Worm (Caenorhabditis elegans) whole organism, young adult: ENCODE data around the gene R02F11.1.

Experiments
- B0035.1 ChIP-seq: sonication (generic microtip); optimal IDR thresholded peaks from 2 replicates; lab custom pipeline; 2016; ENCODE audit warnings: missing genetic modification characterization, mild to moderate bottlenecking, missing compliant biosample characterization, missing genotype, missing genetic modification reagents
- B0261.1 ChIP-seq: sonication (generic microtip); optimal IDR thresholded peaks from 2 replicates; lab custom pipeline; 2016; ENCODE audit warnings: mild to moderate bottlenecking, missing genetic modification characterization, moderate library complexity, missing compliant biosample characterization
- F22D6.2 ChIP-seq: sonication (generic microtip); optimal IDR thresholded peaks from 2 replicates; lab custom pipeline; 2016; ENCODE audit warnings: mild to moderate bottlenecking, missing genetic modification characterization, missing compliant biosample characterization
- F37B4.10 ChIP-seq: fragments of 200-800 bp; sonication (Bioruptor generic); IDR thresholded peaks from 2 replicates; pipeline ENCODE4 v1.3.6; 2022; ENCODE audit warnings: missing genetic modification characterization, missing compliant biosample characterization
- F39B2.1 ChIP-seq: fragments of 200-800 bp; sonication (Bioruptor generic); IDR thresholded peaks from 2 replicates; pipeline ENCODE4 v1.3.6; 2022; ENCODE audit warnings: missing genetic modification reagents, missing genetic modification characterization, missing compliant biosample characterization
- F49E8.2 ChIP-seq: sonication (generic microtip); optimal IDR thresholded peaks from 3 replicates; lab custom pipeline; 2017; ENCODE audit warnings: missing genetic modification characterization, mild to moderate bottlenecking, missing compliant biosample characterization, antibody characterized with exemption, moderate library complexity; ENCODE audit not compliant: insufficient read depth
- K11D2.4 ChIP-seq: fragments of 200-800 bp; sonication (Bioruptor generic); IDR thresholded peaks from 2 replicates; pipeline ENCODE4 v1.3.6; 2022; ENCODE audit warnings: missing genetic modification reagents, missing genetic modification characterization, missing compliant biosample characterization
- K12H6.12 ChIP-seq: fragments of 200-800 bp; sonication (Bioruptor generic); optimal IDR thresholded peaks from 2 replicates; lab custom pipeline; 2018; ENCODE audit warnings: mild to moderate bottlenecking, missing genetic modification characterization, missing compliant biosample characterization
- T07F8.4 ChIP-seq: sonication (generic microtip); optimal IDR thresholded peaks from 2 replicates; lab custom pipeline; 2016; ENCODE audit warnings: mild to moderate bottlenecking, missing genetic modification characterization, moderate library complexity, missing compliant biosample characterization
- Y67H2A.10 ChIP-seq: fragments of 200-800 bp; sonication (Bioruptor generic); conservative IDR thresholded peaks from 2 replicates; pipeline ENCODE4 v1.3.6; 2022; ENCODE audit warnings: missing genetic modification reagents, missing genetic modification characterization, missing compliant biosample characterization
- ZK185.1 ChIP-seq: sonication (generic microtip); optimal IDR thresholded peaks from 2 replicates; lab custom pipeline; 2016; ENCODE audit warnings: mild to moderate bottlenecking, missing genetic modification characterization, missing compliant biosample characterization; ENCODE audit not compliant: poor library complexity, severe bottlenecking
- aptf-2 ChIP-seq: fragments of 200-800 bp; sonication (Bioruptor generic); conservative IDR thresholded peaks from 2 replicates; pipeline ENCODE4 v1.3.6; 2022; ENCODE audit warnings: missing genetic modification reagents, missing genetic modification characterization, missing compliant biosample characterization
- atf-7 ChIP-seq: sonication (generic microtip); optimal IDR thresholded peaks from 2 replicates; lab custom pipeline; 2017; ENCODE audit warnings: mild to moderate bottlenecking, missing genetic modification characterization, missing compliant biosample characterization
- attf-5 ChIP-seq: fragments of 200-800 bp; sonication (Bioruptor generic); optimal IDR thresholded peaks from 2 replicates; lab custom pipeline; 2018; ENCODE audit warnings: mild to moderate bottlenecking, missing genetic modification characterization, missing compliant biosample characterization
- bed-2 ChIP-seq: fragments of 200-800 bp; sonication (Bioruptor generic); IDR thresholded peaks from 2 replicates; pipeline ENCODE4 v1.3.6; 2022; ENCODE audit warnings: missing genetic modification reagents, missing genetic modification characterization, missing compliant biosample characterization
- cebp-1 ChIP-seq, 2 experiments: fragments of 200-800 bp in 1 of 2; sonication (Bioruptor generic) in 1 of 2; sonication (generic microtip) in 1 of 2; IDR thresholded peaks in 1 of 2; optimal IDR thresholded peaks in 1 of 2; 2 replicates each; pipeline versions ENCODE4 v1.3.6 to Lab custom; 2017 to 2022; ENCODE audit warnings: missing compliant biosample characterization in 2 of 2, missing genetic modification characterization in 2 of 2, mild to moderate bottlenecking in 1 of 2, missing genetic modification reagents in 1 of 2, moderate library complexity in 1 of 2
- ceh-27 ChIP-seq: fragments of 200-800 bp; sonication (Bioruptor generic); optimal IDR thresholded peaks from 2 replicates; lab custom pipeline; 2018; ENCODE audit warnings: mild to moderate bottlenecking, missing genetic modification characterization, moderate library complexity, missing compliant biosample characterization
- ceh-40 ChIP-seq: fragments of 200-800 bp; sonication (Bioruptor generic); IDR thresholded peaks from 2 replicates; pipeline ENCODE4 v1.3.6; 2022; ENCODE audit warnings: missing genetic modification characterization, missing compliant biosample characterization
- chd-7 ChIP-seq: sonication (generic microtip); optimal IDR thresholded peaks from 2 replicates; lab custom pipeline; 2016; ENCODE audit warnings: mild to moderate bottlenecking, missing genetic modification characterization, moderate library complexity, missing compliant biosample characterization
- die-1 ChIP-seq: sonication (generic microtip); optimal IDR thresholded peaks from 2 replicates; lab custom pipeline; 2016; ENCODE audit warnings: missing genotype, mild to moderate bottlenecking, missing genetic modification characterization, missing compliant biosample characterization
- dpff-1 ChIP-seq: sonication (generic microtip); optimal IDR thresholded peaks from 2 replicates; lab custom pipeline; 2017; ENCODE audit warnings: mild to moderate bottlenecking, missing genetic modification characterization, missing compliant biosample characterization
- egl-18 ChIP-seq: fragments of 200-800 bp; sonication (Bioruptor generic); IDR thresholded peaks from 2 replicates; pipeline ENCODE4 v1.3.6; 2022; ENCODE audit warnings: missing genetic modification reagents, missing genetic modification characterization, missing compliant biosample characterization
- egl-44 ChIP-seq: fragments of 200-800 bp; sonication (Bioruptor generic); IDR thresholded peaks from 2 replicates; pipeline ENCODE4 v1.3.6; 2022; ENCODE audit warnings: missing genetic modification reagents, missing genetic modification characterization, missing compliant biosample characterization
- ets-4 ChIP-seq: fragments of 200-800 bp; sonication (Bioruptor generic); optimal IDR thresholded peaks from 2 replicates; lab custom pipeline; 2018; ENCODE audit warnings: mild to moderate bottlenecking, missing genetic modification characterization, missing compliant biosample characterization
- fkh-3 ChIP-seq: sonication (generic microtip); optimal IDR thresholded peaks from 2 replicates; lab custom pipeline; 2016; ENCODE audit warnings: mild to moderate bottlenecking, missing genetic modification characterization, missing compliant biosample characterization
- gei-17 ChIP-seq: fragments of 200-800 bp; sonication (Bioruptor generic); optimal IDR thresholded peaks from 2 replicates; lab custom pipeline; 2018; ENCODE audit warnings: mild to moderate bottlenecking, missing genetic modification characterization, missing compliant biosample characterization
- let-607 ChIP-seq, 2 experiments: fragments of 200-800 bp in 1 of 2; sonication (Bioruptor generic) in 1 of 2; sonication (generic microtip) in 1 of 2; optimal IDR thresholded peaks; 2 replicates each; lab custom pipeline; 2016 to 2018; ENCODE audit warnings: mild to moderate bottlenecking in 2 of 2, missing compliant biosample characterization in 2 of 2, missing genetic modification characterization in 2 of 2, moderate library complexity in 2 of 2, missing genotype in 1 of 2
- lin-26 ChIP-seq: fragments of 200-800 bp; sonication (Bioruptor generic); IDR thresholded peaks from 2 replicates; pipeline ENCODE4 v1.3.6; 2022; ENCODE audit warnings: missing genetic modification reagents, missing genetic modification characterization, missing compliant biosample characterization
- lin-54 ChIP-seq: fragments of 200-800 bp; sonication (Bioruptor generic); optimal IDR thresholded peaks from 2 replicates; lab custom pipeline; 2018; ENCODE audit warnings: mild to moderate bottlenecking, missing genetic modification characterization, missing compliant biosample characterization
- lir-1 ChIP-seq: fragments of 200-800 bp; sonication (Bioruptor generic); conservative IDR thresholded peaks from 2 replicates; pipeline ENCODE4 v1.3.6; 2022; ENCODE audit warnings: missing genetic modification reagents, missing genetic modification characterization, missing compliant biosample characterization
- mcd-1 ChIP-seq: fragments of 200-800 bp; sonication (Bioruptor generic); IDR thresholded peaks from 2 replicates; pipeline ENCODE4 v1.3.6; 2022; ENCODE audit warnings: missing genetic modification reagents, missing genetic modification characterization, missing compliant biosample characterization
- nfya-1 ChIP-seq: sonication (generic microtip); optimal IDR thresholded peaks from 2 replicates; lab custom pipeline; 2017; ENCODE audit warnings: antibody characterized with exemption, missing compliant biosample characterization, missing genetic modification characterization, borderline replicate concordance; ENCODE audit not compliant: insufficient read depth
- nfya-2 ChIP-seq: fragments of 200-800 bp; sonication (Bioruptor generic); IDR thresholded peaks from 2 replicates; pipeline ENCODE4 v1.3.6; 2022; ENCODE audit warnings: missing genetic modification reagents, missing genetic modification characterization, missing compliant biosample characterization
- nhr-120 ChIP-seq: fragments of 200-800 bp; sonication (Bioruptor generic); IDR thresholded peaks from 2 replicates; pipeline ENCODE4 v1.3.6; 2022; ENCODE audit warnings: missing genetic modification characterization, missing compliant biosample characterization
- nhr-27 ChIP-seq: fragments of 200-800 bp; sonication (Bioruptor generic); optimal IDR thresholded peaks from 2 replicates; lab custom pipeline; 2018; ENCODE audit warnings: mild to moderate bottlenecking, missing genetic modification characterization, moderate library complexity, missing compliant biosample characterization
- nhr-90 ChIP-seq: sonication (generic microtip); optimal IDR thresholded peaks from 2 replicates; lab custom pipeline; 2016; ENCODE audit warnings: missing genotype, mild to moderate bottlenecking, missing genetic modification characterization, missing compliant biosample characterization
- rcor-1 ChIP-seq: fragments of 200-800 bp; sonication (Bioruptor generic); IDR thresholded peaks from 2 replicates; pipeline ENCODE4 v1.3.6; 2022; ENCODE audit warnings: missing genetic modification reagents, missing genetic modification characterization, missing compliant biosample characterization
- rec-8 ChIP-seq, 2 experiments: sonication (generic microtip); optimal IDR thresholded peaks; 2 replicates each; lab custom pipeline; 2016; ENCODE audit warnings: mild to moderate bottlenecking in 2 of 2, missing genetic modification characterization in 2 of 2, missing genetic modification reagents in 2 of 2, missing genotype in 2 of 2, missing biosample characterization in 1 of 2, missing compliant biosample characterization in 1 of 2, moderate library complexity in 1 of 2
- rpc-1 ChIP-seq, 2 experiments: fragments of 150-350 bp in 1 of 2; sonication (generic microtip) in 1 of 2; optimal IDR thresholded peaks; 2 replicates each; lab custom pipeline; 2014 to 2018; ENCODE audit warnings: missing biosample characterization in 1 of 2, missing genetic modification characterization in 1 of 2, missing genetic modification reagents in 1 of 2, missing genotype in 1 of 2
- snpc-1.1 ChIP-seq: sonication (generic microtip); optimal IDR thresholded peaks from 2 replicates; lab custom pipeline; 2017; ENCODE audit warnings: missing genetic modification characterization, mild to moderate bottlenecking, missing compliant biosample characterization, antibody characterized with exemption, moderate library complexity, missing genotype, missing genetic modification reagents; ENCODE audit not compliant: insufficient read depth
- snpc-4 ChIP-seq, 5 experiments: fragments of 150-350 bp in 1 of 5; sonication (generic microtip) in 4 of 5; optimal IDR thresholded peaks; 2 replicates each; lab custom pipeline; 2014 to 2018; ENCODE audit warnings: missing genetic modification characterization in 5 of 5, missing biosample characterization in 3 of 5, antibody characterized with exemption in 2 of 5, mild to moderate bottlenecking in 2 of 5, missing compliant biosample characterization in 2 of 5, missing genotype in 2 of 5, moderate library complexity in 2 of 5, missing genetic modification reagents in 1 of 5
- unc-62 ChIP-seq: fragments of 150-350 bp; optimal IDR thresholded peaks from 2 replicates; lab custom pipeline; 2014; ENCODE audit warnings: missing biosample characterization, missing genetic modification reagents, missing genetic modification characterization
- ztf-18 ChIP-seq: sonication (generic microtip); optimal IDR thresholded peaks from 2 replicates; lab custom pipeline; 2016; ENCODE audit warnings: missing genotype, mild to moderate bottlenecking, missing genetic modification characterization, missing compliant biosample characterization
- ztf-6 ChIP-seq: fragments of 200-800 bp; sonication (Bioruptor generic); IDR thresholded peaks from 2 replicates; pipeline ENCODE4 v1.3.6; 2022; ENCODE audit warnings: missing genetic modification reagents, missing genetic modification characterization, missing compliant biosample characterization

The R02F11.1 gene

DNA sequence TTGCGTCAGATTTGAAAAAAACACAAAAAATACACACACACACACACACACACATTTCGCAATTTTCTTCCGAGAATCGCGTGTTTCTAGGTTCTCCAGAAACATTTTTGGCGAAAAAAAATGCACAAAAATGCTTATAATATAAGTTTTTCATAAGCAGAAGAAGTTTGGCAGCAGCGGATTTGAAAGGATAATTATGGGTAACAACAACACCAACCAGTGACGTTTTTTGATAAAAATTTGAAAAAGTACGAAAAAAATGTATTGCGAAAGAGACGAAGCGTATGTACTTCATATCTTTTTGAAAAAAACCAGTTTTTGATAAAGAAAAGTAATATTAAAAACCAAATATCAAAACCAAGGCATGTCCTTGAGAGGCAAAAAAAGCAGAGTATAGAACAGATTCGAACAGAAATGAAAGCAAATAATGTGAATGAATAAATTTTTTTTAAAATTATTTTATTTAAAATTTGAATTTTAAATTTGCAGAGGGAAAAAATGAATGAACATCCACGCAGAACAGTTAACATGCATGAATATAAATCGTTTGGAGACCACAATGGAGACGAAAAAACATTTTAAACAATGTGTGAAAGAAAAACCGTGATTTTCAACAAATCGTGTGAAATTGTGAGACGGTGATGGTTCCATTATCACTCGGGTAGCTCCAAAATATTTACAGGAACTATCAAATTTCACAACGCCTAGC, 22.9 kb downstream of the R02F11.1 start (continued):
- TF ChIP-seq nfya-2 (GFP tag; lab: Robert Waterston, UW), result no peak
- peak in 1 of 2 experiments; percentile 60 for TF ChIP-seq let-607 (tag; optimal IDR thresholded peaks at IDR 0.05; lab: Kevin White, UChicago)
- peak; percentile 48 for TF ChIP-seq fkh-3 (tag; lab: Kevin White, UChicago)
- TF ChIP-seq atf-7 (tag; lab: Kevin White, UChicago), result peak; percentile 87
- peak; percentile 43 for TF ChIP-seq die-1 (tag; lab: Kevin White, UChicago)
- no peak for TF ChIP-seq ztf-18 (tag; lab: Kevin White, UChicago)
- no peak for TF ChIP-seq B0035.1 (tag; lab: Kevin White, UChicago)
- no peak for TF ChIP-seq nhr-90 (tag; lab: Kevin White, UChicago)
- no peak for TF ChIP-seq egl-44
- no peak for TF ChIP-seq lir-1 (GFP tag; lab: Robert Waterston, UW)
- TF ChIP-seq cebp-1 (GFP tag; IDR thresholded peaks at IDR 0.05; lab: Robert Waterston, UW), result peak; percentile 80
- peak; percentile 96 for TF ChIP-seq cebp-1 (tag; optimal IDR thresholded peaks at IDR 0.05; lab: Kevin White, UChicago)
- TF ChIP-seq rpc-1 (optimal IDR thresholded peaks at IDR 0.05; lab: Kevin White, UChicago), result no peak
- TF ChIP-seq rpc-1 (tag; optimal IDR thresholded peaks at IDR 0.05; lab: Kevin White, UChicago), result no peak
- no peak for TF ChIP-seq aptf-2 (GFP tag; lab: Robert Waterston, UW)
- peak; percentile 11; the same call in 1 of the 2 replicates for TF ChIP-seq mcd-1 (GFP tag; lab: Robert Waterston, UW)
- TF ChIP-seq rcor-1 (GFP tag; lab: Robert Waterston, UW), result no peak
- peak; percentile 68 for TF ChIP-seq ZK185.1 (tag; lab: Kevin White, UChicago)
- TF ChIP-seq ztf-6 (GFP tag; lab: Robert Waterston, UW), result no peak
- TF ChIP-seq snpc-1.1, result no peak
- no peak for TF ChIP-seq F22D6.2
- no peak for TF ChIP-seq bed-2 (GFP tag; lab: Robert Waterston, UW)
- TF ChIP-seq gei-17, result peak; percentile 69
- TF ChIP-seq chd-7 (tag; lab: Kevin White, UChicago), result peak; percentile 69
- TF ChIP-seq ceh-40, result 0 out of 2 replicates have a peak, but pooled peaks have one; percentile 36
- no peak for TF ChIP-seq nfya-1 (tag; lab: Kevin White, UChicago)
- TF ChIP-seq dpff-1 (tag; lab: Kevin White, UChicago), result peak; percentile 85
- no peak for TF ChIP-seq nhr-120 (GFP tag; lab: Robert Waterston, UW)
- TF ChIP-seq snpc-4 (GFP tag; optimal IDR thresholded peaks at IDR 0.05; lab: Kevin White, UChicago), result no peak
- peak in 2 of 4 experiments; percentile 30 to 37 for TF ChIP-seq snpc-4 (tag; optimal IDR thresholded peaks at IDR 0.05; lab: Kevin White, UChicago)
- no peak for TF ChIP-seq unc-62
- TF ChIP-seq T07F8.4 (tag; lab: Kevin White, UChicago), result peak; percentile 30
- TF ChIP-seq F37B4.10, result no peak
- TF ChIP-seq attf-5 (GFP tag; lab: Kevin White, UChicago), result peak; percentile 25
- TF ChIP-seq ets-4 (GFP tag; lab: Kevin White, UChicago), result no peak
- TF ChIP-seq lin-54 (GFP tag; lab: Kevin White, UChicago), result peak; percentile 54
- TF ChIP-seq K11D2.4, result 0 out of 2 replicates have a peak, but pooled peaks have one; percentile 31
- TF ChIP-seq F49E8.2 (tag; lab: Kevin White, UChicago), result peak; percentile 14
- no peak for TF ChIP-seq egl-18
- TF ChIP-seq nhr-27, result no peak
- no peak for TF ChIP-seq Y67H2A.10 (GFP tag; lab: Robert Waterston, UW)
- peak; percentile 32 for TF ChIP-seq B0261.1 (tag; lab: Kevin White, UChicago)
- no peak for TF ChIP-seq F39B2.1 (GFP tag; lab: Robert Waterston, UW)
- TF ChIP-seq lin-26 (GFP tag; lab: Robert Waterston, UW), result peak; percentile 56
- no peak for TF ChIP-seq ceh-27 (GFP tag; lab: Kevin White, UChicago)
- peak; percentile 46 for TF ChIP-seq K12H6.12 (tag; lab: Kevin White, UChicago)
- peak; percentile 7 to 43 for TF ChIP-seq rec-8 (tag; optimal IDR thresholded peaks at IDR 0.05; lab: Kevin White, UChicago)
